Worm (Caenorhabditis elegans) whole organism, L1 larva: Measurements from ENCODE around the gene F59E12.8.
"Not testable (repeated sequence)": the region's sequence is repeated elsewhere in the genome, so short reads cannot be mapped to it uniquely, and the experiment has no call there.

Source experiments
- C34B4.2 ChIP-seq: sonication (generic microtip); optimal IDR thresholded peaks from 2 replicates; lab custom pipeline; 2017; ENCODE audit warnings: mild to moderate bottlenecking, missing genetic modification characterization, missing compliant biosample characterization
- aha-1 ChIP-seq: fragments of 150-350 bp; optimal IDR thresholded peaks from 2 replicates; lab custom pipeline; 2014; ENCODE audit warnings: missing biosample characterization, missing genetic modification characterization
- alr-1 ChIP-seq: fragments of 200-800 bp; sonication (Bioruptor generic); optimal IDR thresholded peaks from 2 replicates; lab custom pipeline; 2018; ENCODE audit warnings: borderline replicate concordance, mild to moderate bottlenecking, missing genetic modification characterization, missing compliant biosample characterization
- aly-2 ChIP-seq: fragments of 150-350 bp; optimal IDR thresholded peaks from 2 replicates; lab custom pipeline; 2014; ENCODE audit warnings: missing biosample characterization, missing genetic modification characterization
- ama-1 ChIP-seq: fragments of 150-350 bp; optimal IDR thresholded peaks from 2 replicates; lab custom pipeline; 2014
- blmp-1 ChIP-seq: fragments of 150-350 bp; optimal IDR thresholded peaks from 2 replicates; lab custom pipeline; 2014; ENCODE audit warnings: missing biosample characterization, missing genetic modification characterization
- ceh-8 ChIP-seq: fragments of 200-800 bp; sonication (Bioruptor generic); optimal IDR thresholded peaks from 2 replicates; lab custom pipeline; 2018; ENCODE audit warnings: mild to moderate bottlenecking, missing genetic modification characterization, moderate library complexity, missing compliant biosample characterization
- dpl-1 ChIP-seq, 3 experiments: fragments of 150-350 bp in 2 of 3; sonication (generic microtip) in 1 of 3; optimal IDR thresholded peaks; 2 replicates each; lab custom pipeline; 2014 to 2017; ENCODE audit warnings: missing biosample characterization in 3 of 3, missing genetic modification characterization in 3 of 3, missing genetic modification reagents in 3 of 3
- efl-1 ChIP-seq, 4 experiments: fragments of 150-350 bp; optimal IDR thresholded peaks in 3 of 4; peaks in 1 of 4; 1 replicate in 1 of 4; 2 replicates in 3 of 4; lab custom pipeline; 2014; ENCODE audit warnings: missing biosample characterization in 2 of 4, missing genetic modification characterization in 2 of 4, missing genetic modification reagents in 2 of 4
- efl-3 ChIP-seq: fragments of 200-800 bp; sonication (Bioruptor generic); optimal IDR thresholded peaks from 2 replicates; lab custom pipeline; 2018; ENCODE audit warnings: mild to moderate bottlenecking, missing genetic modification characterization, missing compliant biosample characterization
- elt-3 ChIP-seq, 6 experiments: fragments of 150-350 bp in 1 of 6; sonication (generic microtip); optimal IDR thresholded peaks; 2 replicates each; lab custom pipeline; 2017 to 2018; ENCODE audit warnings: missing biosample characterization in 6 of 6, missing genetic modification characterization in 6 of 6, inconsistent platforms in 1 of 6
- fkh-4 ChIP-seq: sonication (generic microtip); optimal IDR thresholded peaks from 2 replicates; lab custom pipeline; 2016; ENCODE audit warnings: missing compliant biosample characterization, missing genetic modification characterization, borderline replicate concordance
- hlh-17 ChIP-seq: fragments of 200-800 bp; sonication (Bioruptor generic); optimal IDR thresholded peaks from 2 replicates; lab custom pipeline; 2018; ENCODE audit warnings: missing genetic modification characterization, mild to moderate bottlenecking, missing compliant biosample characterization, moderate library complexity, borderline replicate concordance
- hpl-2 ChIP-seq: fragments of 150-350 bp; optimal IDR thresholded peaks from 2 replicates; lab custom pipeline; 2014; ENCODE audit warnings: missing biosample characterization, missing genetic modification reagents, missing genetic modification characterization
- lin-13 ChIP-seq: fragments of 150-350 bp; optimal IDR thresholded peaks from 2 replicates; lab custom pipeline; 2014; ENCODE audit warnings: missing biosample characterization, missing genetic modification reagents, missing genetic modification characterization
- lin-15B ChIP-seq: fragments of 150-350 bp; sonication (generic microtip); optimal IDR thresholded peaks from 3 replicates; lab custom pipeline; 2014; ENCODE audit warnings: missing biosample characterization, missing genetic modification characterization
- lin-35 ChIP-seq, 2 experiments: fragments of 150-350 bp; optimal IDR thresholded peaks; 2 replicates each; lab custom pipeline; 2014; ENCODE audit warnings: missing biosample characterization in 2 of 2, missing genetic modification characterization in 2 of 2, missing genetic modification reagents in 2 of 2
- lin-39 ChIP-seq: fragments of 150-350 bp; optimal IDR thresholded peaks from 2 replicates; lab custom pipeline; 2014; ENCODE audit warnings: missing biosample characterization, missing genetic modification reagents, missing genetic modification characterization
- lsy-2 ChIP-seq, 2 experiments: fragments of 150-350 bp; optimal IDR thresholded peaks; 2 replicates each; lab custom pipeline; 2014; ENCODE audit warnings: missing biosample characterization in 2 of 2, missing genetic modification characterization in 2 of 2
- mef-2 ChIP-seq: fragments of 150-350 bp; optimal IDR thresholded peaks from 2 replicates; lab custom pipeline; 2014; ENCODE audit warnings: missing biosample characterization, missing genetic modification characterization
- nhr-12 ChIP-seq: sonication (generic microtip); optimal IDR thresholded peaks from 2 replicates; lab custom pipeline; 2017; ENCODE audit warnings: missing biosample characterization, missing genetic modification characterization
- nhr-20 ChIP-seq: sonication (generic microtip); optimal IDR thresholded peaks from 2 replicates; lab custom pipeline; 2016; ENCODE audit warnings: mild to moderate bottlenecking, missing genetic modification characterization, missing compliant biosample characterization
- nhr-28 ChIP-seq: fragments of 150-350 bp; optimal IDR thresholded peaks from 2 replicates; lab custom pipeline; 2014; ENCODE audit warnings: missing biosample characterization, missing genetic modification characterization
- nhr-71 ChIP-seq: sonication (generic microtip); optimal IDR thresholded peaks from 2 replicates; lab custom pipeline; 2016; ENCODE audit warnings: mild to moderate bottlenecking, missing genetic modification characterization, moderate library complexity, missing compliant biosample characterization
- nhr-76 ChIP-seq: sonication (generic microtip); optimal IDR thresholded peaks from 2 replicates; lab custom pipeline; 2017; ENCODE audit warnings: missing biosample characterization, missing genetic modification characterization
- nhr-85 ChIP-seq: sonication (generic microtip); peaks from one replicate; lab custom pipeline; 2016; ENCODE audit warnings: missing genetic modification characterization, inconsistent platforms, missing compliant biosample characterization
- nhr-90 ChIP-seq: sonication (generic microtip); optimal IDR thresholded peaks from 2 replicates; lab custom pipeline; 2016; ENCODE audit warnings: mild to moderate bottlenecking, missing genetic modification characterization, missing compliant biosample characterization; ENCODE audit not compliant: poor library complexity
- skn-1 ChIP-seq: fragments of 150-350 bp; optimal IDR thresholded peaks from 2 replicates; lab custom pipeline; 2014; ENCODE audit warnings: missing biosample characterization, missing genetic modification characterization
- snu-23 ChIP-seq: sonication (generic microtip); optimal IDR thresholded peaks from 2 replicates; lab custom pipeline; 2016; ENCODE audit warnings: missing genetic modification characterization, missing compliant biosample characterization
- sup-37 ChIP-seq: fragments of 200-800 bp; sonication (Bioruptor generic); optimal IDR thresholded peaks from 2 replicates; lab custom pipeline; 2018; ENCODE audit warnings: mild to moderate bottlenecking, missing genetic modification characterization, missing compliant biosample characterization
- swsn-7 ChIP-seq: sonication (generic microtip); optimal IDR thresholded peaks from 2 replicates; lab custom pipeline; 2016; ENCODE audit warnings: missing genetic modification characterization, missing compliant biosample characterization
- tbx-2 ChIP-seq: sonication (generic microtip); optimal IDR thresholded peaks from 2 replicates; lab custom pipeline; 2016; ENCODE audit warnings: missing genetic modification characterization, missing compliant biosample characterization
- unc-130 ChIP-seq: fragments of 150-350 bp; optimal IDR thresholded peaks from 2 replicates; lab custom pipeline; 2017; ENCODE audit warnings: missing biosample characterization, missing genetic modification characterization, inconsistent platforms
- unc-30 ChIP-seq: sonication (generic microtip); optimal IDR thresholded peaks from 2 replicates; lab custom pipeline; 2017; ENCODE audit warnings: missing biosample characterization, missing genetic modification characterization
- unc-62 ChIP-seq: fragments of 150-350 bp; optimal IDR thresholded peaks from 2 replicates; lab custom pipeline; 2014; ENCODE audit warnings: missing biosample characterization, missing genetic modification reagents, missing genetic modification characterization
- unc-86 ChIP-seq: sonication (generic microtip); optimal IDR thresholded peaks from 2 replicates; lab custom pipeline; 2016; ENCODE audit warnings: missing genetic modification characterization, missing compliant biosample characterization
- unc-98 ChIP-seq: fragments of 200-800 bp; sonication (Bioruptor generic); IDR thresholded peaks from 2 replicates; pipeline ENCODE4 v1.3.6; 2022; ENCODE audit warnings: missing genetic modification characterization, missing compliant biosample characterization
- zag-1 ChIP-seq: fragments of 150-350 bp; optimal IDR thresholded peaks from 2 replicates; lab custom pipeline; 2014; ENCODE audit warnings: missing biosample characterization, missing genetic modification characterization
- zip-4 ChIP-seq: fragments of 200-800 bp; sonication (Bioruptor generic); optimal IDR thresholded peaks from 2 replicates; lab custom pipeline; 2018; ENCODE audit warnings: mild to moderate bottlenecking, missing genetic modification characterization, moderate library complexity, missing compliant biosample characterization
- ztf-11 ChIP-seq, 2 experiments: sonication (generic microtip); optimal IDR thresholded peaks; 2 replicates each; lab custom pipeline; 2016 to 2017; ENCODE audit warnings: missing genetic modification characterization in 2 of 2, missing biosample characterization in 1 of 2, missing compliant biosample characterization in 1 of 2
- ztf-4 ChIP-seq: fragments of 150-350 bp; optimal IDR thresholded peaks from 2 replicates; lab custom pipeline; 2014; ENCODE audit warnings: missing biosample characterization, missing genetic modification characterization

Gene F59E12.8

ce11 chrII:5640362-5641079, 3.8 kb upstream of the F59E12.8 start:
- TF ChIP-seq hpl-2 (GFP tag; lab: Kevin White, UChicago) (no peak), unc-30 (tag; lab: Kevin White, UChicago) (no peak), mef-2 (tag; lab: Kevin White, UChicago) (no peak), C34B4.2 (tag; lab: Kevin White, UChicago) (no peak), nhr-20 (no peak), lin-13 (no peak), elt-3 (tag; optimal IDR thresholded peaks at IDR 0.05; lab: Kevin White, UChicago) (no peak), skn-1 (tag; lab: Kevin White, UChicago) (no peak), blmp-1 (tag; lab: Kevin White, UChicago) (no peak), tbx-2 (tag; lab: Kevin White, UChicago) (no peak), unc-86 (tag; lab: Kevin White, UChicago) (no peak), unc-62 (no peak), nhr-90 (tag; lab: Kevin White, UChicago) (no peak), alr-1 (tag; lab: Kevin White, UChicago) (no peak), unc-98 (GFP tag; lab: Robert Waterston, UW) (no peak), nhr-71 (tag; lab: Kevin White, UChicago) (no peak), aly-2 (no peak), fkh-4 (tag; lab: Kevin White, UChicago) (no peak)

ce11 chrII:5638059-5638458, 1.3 kb upstream of the F59E12.8 start, which contains the start of gene F59E12.3:
TSS of gene F59E12.3 (plus strand) at chrII:5638359.
- peak; percentile 42 for TF ChIP-seq nhr-85 (tag; lab: Kevin White, UChicago)
- TF ChIP-seq efl-3 (GFP tag; lab: Kevin White, UChicago) = no peak
- TF ChIP-seq ztf-11 (tag; optimal IDR thresholded peaks at IDR 0.05; lab: Kevin White, UChicago) = no peak

DNA sequence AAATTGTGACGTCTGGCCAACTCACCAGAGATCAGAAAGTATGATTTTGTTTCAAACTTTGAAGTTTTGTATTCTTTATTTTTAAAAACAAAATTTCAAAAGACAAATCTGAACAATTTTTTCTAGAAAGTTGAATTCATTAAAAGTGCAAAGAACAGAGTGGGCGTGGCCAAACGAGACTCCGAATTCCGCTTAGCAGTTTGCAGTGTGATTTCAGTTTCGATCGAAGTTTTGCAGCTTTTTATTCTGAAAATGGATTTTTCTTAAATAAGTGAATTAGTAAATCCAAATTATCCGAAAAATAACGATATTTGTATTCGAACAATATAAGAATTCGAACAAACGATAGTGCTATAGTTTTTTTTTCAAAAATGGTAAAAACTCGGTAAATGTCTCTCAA, 3.3 kb downstream of the F59E12.8 start:
- TF ChIP-seq C34B4.2 (tag; lab: Kevin White, UChicago) (no peak), blmp-1 (tag; lab: Kevin White, UChicago) (peak; percentile 12), ztf-4 (no peak), efl-1 (optimal IDR thresholded peaks at IDR 0.05; lab: Kevin White, UChicago) (no peak), efl-1 (GFP tag; optimal IDR thresholded peaks at IDR 0.05 in 1 of 2; lab: Kevin White, UChicago) (peak in 1 of 2 experiments; percentile 54), lsy-2 (tag; optimal IDR thresholded peaks at IDR 0.05; lab: Kevin White, UChicago) (peak in 1 of 2 experiments; percentile 52), lin-35 (GFP tag; optimal IDR thresholded peaks at IDR 0.05; lab: Kevin White, UChicago) (peak in 1 of 2 experiments; percentile 5), dpl-1 (GFP tag; optimal IDR thresholded peaks at IDR 0.05; lab: Kevin White, UChicago) (peak in 1 of 3 experiments; percentile 30), lin-15B (tag; lab: Kevin White, UChicago) (no peak), ztf-11 (tag; optimal IDR thresholded peaks at IDR 0.05; lab: Kevin White, UChicago) (no peak), fkh-4 (tag; lab: Kevin White, UChicago) (no peak)

DNA sequence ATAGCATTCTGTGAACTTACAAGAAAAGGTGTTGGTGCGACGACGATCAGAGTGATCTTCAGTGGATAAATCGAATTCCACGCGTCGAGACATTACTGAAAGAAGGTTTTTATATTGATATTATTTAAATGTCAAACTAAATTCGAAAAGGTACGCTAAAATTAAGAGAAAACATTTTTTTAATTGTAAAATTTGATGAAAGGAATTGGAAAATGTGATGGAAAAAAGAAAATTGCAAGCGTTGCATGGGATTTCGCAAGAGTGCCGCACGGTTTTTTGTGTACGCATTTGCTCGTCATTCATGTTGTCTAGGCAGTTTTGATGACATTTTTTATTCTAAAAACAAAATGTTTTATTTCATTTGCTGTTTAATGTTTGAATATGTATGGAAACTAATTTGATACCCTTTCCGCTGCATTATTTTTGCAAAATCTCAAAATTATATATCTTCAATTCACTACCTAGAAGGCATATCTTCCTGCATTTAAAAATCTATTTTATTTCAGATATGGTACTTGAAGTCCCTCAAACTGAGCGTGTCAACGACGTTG, 5.8 kb downstream of the F59E12.8 start, which contains the start of the genes F59E12.6 and npl-4.1:
Gene F59E12.6 (minus strand): TSS at position 101 of the 551 bp plus-strand sequence.
Gene npl-4.1 (plus strand): TSS at position 501 of the 551 bp plus-strand sequence.
- not testable (repeated sequence) for TF ChIP-seq zag-1; ama-1 (lab: Kevin White, UChicago); ztf-11 (tag; optimal IDR thresholded peaks at IDR 0.05; lab: Kevin White, UChicago)
- TF ChIP-seq, all 84 proteins: peak for 0; not testable (repeated sequence) for 84

- TF ChIP-seq aly-2 = no peak
- TF ChIP-seq unc-86 (tag; lab: Kevin White, UChicago) = no peak
- TF ChIP-seq lin-35 (GFP tag; optimal IDR thresholded peaks at IDR 0.05; lab: Kevin White, UChicago) = no peak
- no peak for TF ChIP-seq sup-37 (GFP tag; lab: Kevin White, UChicago)
- no peak for TF ChIP-seq zip-4 (GFP tag; lab: Kevin White, UChicago)
- TF ChIP-seq hlh-17 = no peak
- TF ChIP-seq snu-23 (GFP tag; lab: Kevin White, UChicago) = no peak
- TF ChIP-seq aha-1 (tag; lab: Kevin White, UChicago) = no peak
- no peak for TF ChIP-seq nhr-28 (tag; lab: Kevin White, UChicago)
- no peak for TF ChIP-seq unc-98 (GFP tag; lab: Robert Waterston, UW)
- no peak for TF ChIP-seq zag-1
- no peak for TF ChIP-seq ceh-8
- no peak for TF ChIP-seq lin-39
- no peak for TF ChIP-seq swsn-7 (tag; lab: Kevin White, UChicago)
- no peak for TF ChIP-seq unc-130
- TF ChIP-seq nhr-76 (tag; lab: Kevin White, UChicago) = no peak
- TF ChIP-seq nhr-12 (tag; lab: Kevin White, UChicago) = no peak
These were observed 8.4 kb downstream of the F59E12.8 start, which contains the start of gene F59E12.15 for ce11 chrII:5628326-5628818. TSS of gene F59E12.15 (minus strand) at chrII:5628376.
